Fruit fly (Drosophila melanogaster) whole organism, embryonic: Measurements from ENCODE around the gene CG1896.

ENCODE experiments used
- Atf-2 ChIP-seq: fragments of 200-800 bp; sonication (Bioruptor generic); optimal IDR thresholded peaks from 2 replicates; lab custom pipeline; 2016; ENCODE audit warnings: missing biosample characterization, missing genetic modification characterization
- CG12769 ChIP-seq: fragments of 200-800 bp; sonication (Bioruptor generic); optimal IDR thresholded peaks from 2 replicates; lab custom pipeline; 2019; ENCODE audit warnings: missing biosample characterization, mild to moderate bottlenecking, missing genetic modification characterization, moderate library complexity
- CG13123 ChIP-seq: fragments of 200-800 bp; sonication (Bioruptor generic); optimal IDR thresholded peaks from 2 replicates; lab custom pipeline; 2016; ENCODE audit warnings: missing biosample characterization, missing genetic modification characterization
- CG13296 ChIP-seq: fragments of 200-800 bp; sonication (Bioruptor generic); optimal IDR thresholded peaks from 3 replicates; lab custom pipeline; 2018; ENCODE audit warnings: missing biosample characterization, mild to moderate bottlenecking, missing genetic modification characterization
- CG13424 ChIP-seq: fragments of 200-800 bp; sonication (Bioruptor generic); optimal IDR thresholded peaks from 2 replicates; lab custom pipeline; 2019; ENCODE audit warnings: missing biosample characterization, mild to moderate bottlenecking, missing genetic modification characterization, moderate library complexity
- CG13624 ChIP-seq: fragments of 200-800 bp; sonication (Bioruptor generic); optimal IDR thresholded peaks from 2 replicates; lab custom pipeline; 2016; ENCODE audit warnings: missing biosample characterization, missing genetic modification characterization
- CG13894 ChIP-seq: fragments of 200-800 bp; sonication (Bioruptor generic); optimal IDR thresholded peaks from 3 replicates; lab custom pipeline; 2018; ENCODE audit warnings: missing biosample characterization, mild to moderate bottlenecking, missing genetic modification characterization, moderate library complexity
- CG1602 ChIP-seq: fragments of 200-800 bp; sonication (Bioruptor generic); optimal IDR thresholded peaks from 3 replicates; lab custom pipeline; 2016; ENCODE audit warnings: missing biosample characterization, missing genetic modification characterization
- CG17361 ChIP-seq: fragments of 200-800 bp; sonication (Bioruptor generic); IDR thresholded peaks from 3 replicates; pipeline ENCODE4 v1.3.6; 2022; ENCODE audit warnings: missing biosample characterization, missing genetic modification characterization
- CG18764 ChIP-seq: fragments of 200-800 bp; sonication (Bioruptor generic); optimal IDR thresholded peaks from 3 replicates; lab custom pipeline; 2016; ENCODE audit warnings: missing biosample characterization, missing genetic modification characterization
- CG4707 ChIP-seq: fragments of 200-800 bp; sonication (Bioruptor generic); optimal IDR thresholded peaks from 2 replicates; lab custom pipeline; 2018; ENCODE audit warnings: missing biosample characterization, mild to moderate bottlenecking, missing genetic modification characterization, moderate library complexity
- CG6254 ChIP-seq: fragments of 200-800 bp; sonication (Bioruptor generic); optimal IDR thresholded peaks from 3 replicates; lab custom pipeline; 2017; ENCODE audit warnings: mild to moderate bottlenecking, missing biosample characterization, missing genetic modification reagents, missing genetic modification characterization
- CG9609 ChIP-seq: fragments of 200-800 bp; sonication (Bioruptor generic); optimal IDR thresholded peaks from 3 replicates; lab custom pipeline; 2016; ENCODE audit warnings: missing biosample characterization, missing genetic modification characterization
- Camta ChIP-seq: fragments of 200-800 bp; sonication (Bioruptor generic); optimal IDR thresholded peaks from 2 replicates; lab custom pipeline; 2016; ENCODE audit warnings: missing biosample characterization, missing genetic modification characterization
- Chrac-16 ChIP-seq: fragments of 200-800 bp; sonication (Bioruptor generic); optimal IDR thresholded peaks from 3 replicates; lab custom pipeline; 2016; ENCODE audit warnings: missing biosample characterization, missing genetic modification characterization
- CoRest ChIP-seq: fragments of 200-800 bp; sonication (Bioruptor generic); optimal IDR thresholded peaks from 3 replicates; lab custom pipeline; 2018; ENCODE audit warnings: missing biosample characterization, mild to moderate bottlenecking, missing genetic modification characterization, moderate library complexity
- D19A ChIP-seq: fragments of 200-800 bp; optimal IDR thresholded peaks from 3 replicates; lab custom pipeline; 2019; ENCODE audit warnings: missing biosample characterization, mild to moderate bottlenecking, missing genetic modification characterization, moderate library complexity
- Drgx ChIP-seq: fragments of 200-800 bp; sonication (Bioruptor generic); IDR thresholded peaks from 2 replicates; pipeline ENCODE4 v1.3.6; 2022; ENCODE audit warnings: missing biosample characterization, missing genetic modification characterization
- Eip74EF ChIP-seq, 2 experiments: fragments of 200-800 bp in 1 of 2; fragments of >200 bp in 1 of 2; sonication (Bioruptor generic) in 1 of 2; optimal IDR thresholded peaks; 2 replicates each; lab custom pipeline; 2017 to 2019; ENCODE audit warnings: missing biosample characterization in 2 of 2, missing genetic modification characterization in 2 of 2, mild to moderate bottlenecking in 1 of 2, moderate library complexity in 1 of 2
- H2.0 ChIP-seq: fragments of 200-800 bp; sonication (Bioruptor generic); IDR thresholded peaks from 2 replicates; pipeline ENCODE4 v1.3.6; 2022; ENCODE audit warnings: missing biosample characterization, missing genetic modification characterization
- MESR4 ChIP-seq: fragments of 200-800 bp; sonication (Bioruptor generic); optimal IDR thresholded peaks from 2 replicates; lab custom pipeline; 2018; ENCODE audit warnings: missing biosample characterization, mild to moderate bottlenecking, missing genetic modification characterization, moderate library complexity
- Mrtf ChIP-seq: fragments of 200-800 bp; sonication (Bioruptor generic); IDR thresholded peaks from 3 replicates; pipeline ENCODE4 v1.3.6; 2022; ENCODE audit warnings: missing biosample characterization, missing genetic modification characterization
- Nf-YB ChIP-seq: fragments of 200-800 bp; sonication (Bioruptor generic); optimal IDR thresholded peaks from 3 replicates; lab custom pipeline; 2019; ENCODE audit warnings: missing biosample characterization, mild to moderate bottlenecking, missing genetic modification characterization, moderate library complexity
- Optix ChIP-seq: fragments of 200-800 bp; sonication (Bioruptor generic); IDR thresholded peaks from 3 replicates; pipeline ENCODE4 v1.3.6; 2022; ENCODE audit warnings: missing biosample characterization, missing genetic modification characterization
- Rx ChIP-seq: fragments of 200-800 bp; sonication (Bioruptor generic); IDR thresholded peaks from 2 replicates; pipeline ENCODE4 v1.3.6; 2022; ENCODE audit warnings: missing biosample characterization, missing genetic modification characterization
- Spps ChIP-seq: fragments of 200-800 bp; sonication (Bioruptor generic); optimal IDR thresholded peaks from 2 replicates; lab custom pipeline; 2018; ENCODE audit warnings: missing biosample characterization, mild to moderate bottlenecking, missing genetic modification characterization
- Ssrp ChIP-seq: fragments of 200-800 bp; sonication (Bioruptor generic); optimal IDR thresholded peaks from 2 replicates; lab custom pipeline; 2018; ENCODE audit warnings: missing biosample characterization, mild to moderate bottlenecking, missing genetic modification characterization, moderate library complexity
- Vsx1 ChIP-seq: fragments of 200-800 bp; sonication (Bioruptor generic); optimal IDR thresholded peaks from 2 replicates; lab custom pipeline; 2017; ENCODE audit warnings: missing biosample characterization, mild to moderate bottlenecking, missing genetic modification characterization, missing genetic modification reagents
- bsh ChIP-seq, 2 experiments: fragments of 200-800 bp; sonication (Bioruptor generic); optimal IDR thresholded peaks; 2 replicates each; lab custom pipeline; 2017 to 2018; ENCODE audit warnings: mild to moderate bottlenecking in 2 of 2, missing biosample characterization in 2 of 2, missing genetic modification characterization in 2 of 2, moderate library complexity in 1 of 2
- crol ChIP-seq: fragments of 200-800 bp; sonication (Bioruptor generic); IDR thresholded peaks from 2 replicates; pipeline ENCODE4 v1.3.6; 2022; ENCODE audit warnings: missing biosample characterization, missing genetic modification characterization
- dan ChIP-seq: fragments of 200-800 bp; sonication (Bioruptor generic); IDR thresholded peaks from 2 replicates; pipeline ENCODE4 v1.3.6; 2022; ENCODE audit warnings: missing biosample characterization, missing genetic modification characterization
- dmrt99B ChIP-seq: fragments of 200-800 bp; sonication (Bioruptor generic); optimal IDR thresholded peaks from 2 replicates; lab custom pipeline; 2018; ENCODE audit warnings: missing biosample characterization, mild to moderate bottlenecking, missing genetic modification characterization, moderate library complexity
- fd3F ChIP-seq: fragments of 200-800 bp; sonication (Bioruptor generic); optimal IDR thresholded peaks from 2 replicates; lab custom pipeline; 2018; ENCODE audit warnings: missing biosample characterization, mild to moderate bottlenecking, missing genetic modification characterization, moderate library complexity
- gfzf ChIP-seq: fragments of 200-800 bp; sonication (Bioruptor generic); optimal IDR thresholded peaks from 2 replicates; lab custom pipeline; 2016; ENCODE audit warnings: missing biosample characterization, mild to moderate bottlenecking, missing genetic modification characterization, moderate library complexity
- grau ChIP-seq: fragments of 200-800 bp; optimal IDR thresholded peaks from 3 replicates; lab custom pipeline; 2019; ENCODE audit warnings: missing biosample characterization, mild to moderate bottlenecking, missing genetic modification characterization, moderate library complexity
- her ChIP-seq: fragments of 200-800 bp; sonication (Bioruptor generic); optimal IDR thresholded peaks from 2 replicates; lab custom pipeline; 2016; ENCODE audit warnings: missing biosample characterization, missing genetic modification characterization
- lbe ChIP-seq: fragments of 200-800 bp; sonication (Bioruptor generic); optimal IDR thresholded peaks from 2 replicates; lab custom pipeline; 2016; ENCODE audit warnings: missing biosample characterization, mild to moderate bottlenecking, missing genetic modification characterization
- lmd ChIP-seq: fragments of 200-800 bp; sonication (Bioruptor generic); IDR thresholded peaks from 2 replicates; pipeline ENCODE4 v1.3.6; 2022; ENCODE audit warnings: missing biosample characterization, missing genetic modification characterization
- nerfin-2 ChIP-seq: fragments of 200-800 bp; sonication (Bioruptor generic); IDR thresholded peaks from 2 replicates; pipeline ENCODE4 v1.3.6; 2022; ENCODE audit warnings: missing biosample characterization, missing genetic modification characterization; ENCODE audit not compliant: partially characterized antibody
- onecut ChIP-seq: fragments of 200-800 bp; sonication (Bioruptor generic); IDR thresholded peaks from 2 replicates; pipeline ENCODE4 v1.3.6; 2022; ENCODE audit warnings: missing biosample characterization, missing genetic modification characterization
- pb ChIP-seq: fragments of 200-800 bp; sonication (Bioruptor generic); optimal IDR thresholded peaks from 3 replicates; lab custom pipeline; 2016; ENCODE audit warnings: missing biosample characterization, missing genetic modification characterization
- shn ChIP-seq: fragments of 200-800 bp; sonication (Bioruptor generic); optimal IDR thresholded peaks from 3 replicates; lab custom pipeline; 2016; ENCODE audit warnings: missing biosample characterization, missing genetic modification characterization
- slbo ChIP-seq: fragments of 200-800 bp; sonication (Bioruptor generic); IDR thresholded peaks from 2 replicates; pipeline ENCODE4 v1.3.6; 2022; ENCODE audit warnings: missing biosample characterization, missing genetic modification characterization
- ssp ChIP-seq: fragments of 200-800 bp; sonication (Bioruptor generic); IDR thresholded peaks from 2 replicates; pipeline ENCODE4 v1.3.6; 2022; ENCODE audit warnings: missing biosample characterization, missing genetic modification characterization
- tin ChIP-seq: fragments of 200-800 bp; sonication (Bioruptor generic); optimal IDR thresholded peaks from 3 replicates; lab custom pipeline; 2016; ENCODE audit warnings: missing biosample characterization, missing genetic modification characterization
- tup ChIP-seq: fragments of 200-800 bp; sonication (Bioruptor generic); optimal IDR thresholded peaks from 2 replicates; lab custom pipeline; 2016; ENCODE audit warnings: missing biosample characterization, mild to moderate bottlenecking, missing genetic modification characterization, moderate library complexity
- wor ChIP-seq: fragments of 200-800 bp; sonication (Bioruptor generic); IDR thresholded peaks from 2 replicates; pipeline ENCODE4 v1.3.6; 2022; ENCODE audit warnings: missing biosample characterization, missing genetic modification characterization
- zen ChIP-seq: fragments of 200-800 bp; sonication (Bioruptor generic); optimal IDR thresholded peaks from 3 replicates; lab custom pipeline; 2018; ENCODE audit warnings: missing biosample characterization, mild to moderate bottlenecking, missing genetic modification characterization, moderate library complexity

The CG1896 gene

DNA sequence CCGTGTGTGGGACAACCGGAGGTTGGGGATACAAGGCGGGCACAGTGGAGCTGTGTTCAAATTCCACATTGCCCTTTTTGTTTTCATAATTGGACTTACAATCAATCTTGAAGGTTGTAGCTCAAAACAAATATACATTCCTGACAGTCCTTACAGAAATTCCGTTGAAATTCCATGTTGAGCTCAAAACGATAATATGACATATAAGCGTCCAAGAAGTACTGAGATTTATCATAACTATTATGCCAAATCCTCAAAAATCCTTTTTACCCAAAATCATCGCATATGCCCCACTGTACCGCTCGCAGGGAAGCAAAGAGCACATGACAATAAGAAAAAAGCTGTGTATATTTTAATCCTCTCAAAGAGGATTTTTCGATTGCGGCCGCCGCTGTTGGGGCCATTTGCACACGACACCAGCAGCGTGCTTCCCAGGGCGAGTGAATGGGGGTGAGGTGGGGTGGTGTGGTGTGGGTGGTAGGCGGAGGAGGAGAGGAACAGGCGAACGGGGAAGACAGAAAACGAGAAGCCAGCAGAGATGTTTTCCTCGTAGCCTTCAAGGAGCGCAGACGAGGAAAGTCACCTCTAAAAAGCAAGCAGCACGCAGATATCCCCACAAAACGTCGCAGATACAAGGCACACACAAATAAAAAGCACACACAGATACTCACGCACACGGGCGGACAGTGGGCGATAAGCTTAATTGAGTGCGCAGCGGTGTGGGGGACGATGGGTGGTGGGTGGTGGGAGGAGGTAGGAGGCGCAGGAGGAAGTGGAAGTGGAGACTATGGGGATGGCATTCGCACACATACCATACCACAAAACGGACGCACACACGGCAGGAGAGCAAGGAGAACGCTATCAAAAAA is 26.5 kb upstream of the CG1896 start (continued):
- TF ChIP-seq nerfin-2 (GFP tag; lab: Robert Waterston, UW) (no peak), slbo (GFP tag; lab: Robert Waterston, UW) (peak; percentile 67), lbe (peak; percentile 25), CG12769 (tag; lab: Kevin White, UChicago) (peak; percentile 62), Camta (GFP tag; lab: Kevin White, UChicago) (peak; percentile 51), Nf-YB (GFP tag; lab: Kevin White, UChicago) (peak; percentile 37), CG18764 (GFP tag; lab: Kevin White, UChicago) (peak; percentile 43), CG4707 (peak; percentile 29), ssp (GFP tag; lab: Robert Waterston, UW) (no peak), crol (peak; percentile 82), Spps (tag; lab: Kevin White, UChicago) (no peak), Atf-2 (GFP tag; lab: Kevin White, UChicago) (peak; percentile 67), grau (peak; percentile 73), tup (GFP tag; lab: Kevin White, UChicago) (no peak), Rx (no peak), CG13424 (tag; lab: Kevin White, UChicago) (peak; percentile 73), wor (GFP tag; lab: Robert Waterston, UW) (peak; percentile 45; the same call in 1 of the 2 replicates), CG13624 (GFP tag; lab: Kevin White, UChicago) (peak; percentile 76), Mrtf (GFP tag; lab: Robert Waterston, UW) (no peak; the same call in 2 of the 3 replicates), bsh (GFP tag; optimal IDR thresholded peaks at IDR 0.05; lab: Kevin White, UChicago) (peak; percentile 51 to 64), dan (GFP tag; lab: Robert Waterston, UW) (no peak), CoRest (tag; lab: Kevin White, UChicago) (peak; percentile 74), H2.0 (GFP tag; lab: Robert Waterston, UW) (peak; percentile 46), her (peak; percentile 56), MESR4 (GFP tag; lab: Kevin White, UChicago) (no peak), Eip74EF (GFP tag; optimal IDR thresholded peaks at IDR 0.05; lab: Kevin White, UChicago) (peak in 1 of 2 experiments; percentile 38), CG13123 (no peak), pb (GFP tag; lab: Kevin White, UChicago) (peak; percentile 52), Optix (GFP tag; lab: Robert Waterston, UW) (peak; percentile 57; the same call in 2 of the 3 replicates), Chrac-16 (GFP tag; lab: Kevin White, UChicago) (peak; percentile 23), CG9609 (peak; percentile 70), CG6254 (GFP tag; lab: Kevin White, UChicago) (no peak), CG13296 (GFP tag; lab: Kevin White, UChicago) (peak; percentile 53), gfzf (GFP tag; lab: Kevin White, UChicago) (no peak), Vsx1 (GFP tag; lab: Kevin White, UChicago) (no peak), dmrt99B (tag; lab: Kevin White, UChicago) (peak; percentile 77), lmd (GFP tag; lab: Robert Waterston, UW) (peak; percentile 71), CG13894 (tag; lab: Kevin White, UChicago) (peak; percentile 5), CG1602 (peak; percentile 23), D19A (tag; lab: Kevin White, UChicago) (peak; percentile 40), onecut (GFP tag; lab: Robert Waterston, UW) (peak; percentile 43; the same call in 1 of the 2 replicates), CG17361 (GFP tag; lab: Robert Waterston, UW) (peak; percentile 77), zen (tag; lab: Kevin White, UChicago) (no peak), shn (peak; percentile 73), tin (peak; percentile 12), fd3F (GFP tag; lab: Kevin White, UChicago) (peak; percentile 56), Drgx (GFP tag; lab: Robert Waterston, UW) (peak; percentile 38; the same call in 1 of the 2 replicates), Ssrp (tag; lab: Kevin White, UChicago) (peak; percentile 64)
